Worm (Caenorhabditis elegans) whole organism, L4/young adult: ENCODE measurements around the gene best-6.

Experiments used
- W03F9.2 ChIP-seq: fragments of 150-350 bp; optimal IDR thresholded peaks from 2 replicates; lab custom pipeline; 2014; ENCODE audit warnings: missing biosample characterization, missing genetic modification characterization
- dao-5 ChIP-seq: sonication (generic microtip); optimal IDR thresholded peaks from 2 replicates; lab custom pipeline; 2016; ENCODE audit warnings: missing genotype, missing genetic modification characterization, moderate library complexity, missing compliant biosample characterization
- him-1 ChIP-seq: sonication (generic microtip); optimal IDR thresholded peaks from 2 replicates; lab custom pipeline; 2016; ENCODE audit warnings: missing genotype, missing genetic modification reagents, missing genetic modification characterization, missing compliant biosample characterization

DNA sequence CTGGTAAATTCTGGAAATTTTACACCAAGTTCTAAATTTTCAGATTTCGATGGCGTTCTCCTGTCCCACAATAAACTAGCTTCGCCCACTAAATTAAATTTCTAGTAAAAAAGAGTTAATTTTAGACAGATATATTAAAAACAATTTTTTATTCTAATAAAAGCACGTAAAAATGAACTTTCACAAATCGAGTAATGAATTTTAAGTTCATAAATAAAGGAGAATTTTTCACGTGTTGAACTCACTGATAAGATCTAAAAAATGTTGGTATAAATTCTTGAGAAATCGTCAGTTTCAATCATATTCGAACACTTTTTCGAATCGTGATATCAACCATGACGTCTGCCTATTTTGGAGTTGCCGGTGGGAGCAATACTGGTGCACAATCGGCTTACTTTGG is 33.0 kb downstream of the best-6 start, which contains the start of gene ssq-2:
- TF ChIP-seq dao-5 (no peak), him-1 (tag; lab: Kevin White, UChicago) (no peak), W03F9.2 (no peak)
